Worm (Caenorhabditis elegans) whole organism, late embryonic: ENCODE data around the gene set-15.

Experiments
- C08G9.2 ChIP-seq: sonication (generic microtip); optimal IDR thresholded peaks from 2 replicates; lab custom pipeline; 2016; ENCODE audit warnings: mild to moderate bottlenecking, missing genetic modification characterization, moderate library complexity, missing compliant biosample characterization
- C38D4.7 ChIP-seq: fragments of 200-800 bp; sonication (Bioruptor generic); optimal IDR thresholded peaks from 2 replicates; lab custom pipeline; 2018; ENCODE audit warnings: mild to moderate bottlenecking, missing genetic modification characterization, moderate library complexity, missing compliant biosample characterization
- K02D7.2 ChIP-seq: sonication (generic microtip); optimal IDR thresholded peaks from 2 replicates; lab custom pipeline; 2017; ENCODE audit warnings: mild to moderate bottlenecking, missing genetic modification characterization, missing compliant biosample characterization
- K09A11.1 ChIP-seq: sonication (generic microtip); optimal IDR thresholded peaks from 2 replicates; lab custom pipeline; 2017; ENCODE audit warnings: antibody characterized with exemption, mild to moderate bottlenecking, missing genetic modification characterization, missing compliant biosample characterization; ENCODE audit not compliant: insufficient read depth
- ceh-14 ChIP-seq: sonication (generic microtip); optimal IDR thresholded peaks from 2 replicates; lab custom pipeline; 2016; ENCODE audit warnings: missing genotype, missing genetic modification characterization, missing compliant biosample characterization
- ceh-18 ChIP-seq: sonication (generic microtip); optimal IDR thresholded peaks from 2 replicates; lab custom pipeline; 2016; ENCODE audit warnings: missing genetic modification characterization, missing compliant biosample characterization
- ceh-19 ChIP-seq: fragments of 200-800 bp; sonication (Bioruptor generic); optimal IDR thresholded peaks from 2 replicates; lab custom pipeline; 2018; ENCODE audit warnings: mild to moderate bottlenecking, missing genetic modification characterization, missing compliant biosample characterization
- ceh-2 ChIP-seq: sonication (generic microtip); optimal IDR thresholded peaks from 2 replicates; lab custom pipeline; 2016; ENCODE audit warnings: missing genotype, missing genetic modification characterization, missing compliant biosample characterization
- ceh-22 ChIP-seq: sonication (generic microtip); optimal IDR thresholded peaks from 2 replicates; lab custom pipeline; 2017; ENCODE audit warnings: missing biosample characterization, missing genetic modification characterization
- ceh-30 ChIP-seq: fragments of 150-350 bp; optimal IDR thresholded peaks from 2 replicates; lab custom pipeline; 2014; ENCODE audit warnings: missing biosample characterization, missing genetic modification characterization
- ceh-31 ChIP-seq: sonication (generic microtip); optimal IDR thresholded peaks from 2 replicates; lab custom pipeline; 2016; ENCODE audit warnings: missing genetic modification characterization, missing compliant biosample characterization
- ceh-6 ChIP-seq: fragments of 200-800 bp; sonication (Bioruptor generic); optimal IDR thresholded peaks from 2 replicates; lab custom pipeline; 2018; ENCODE audit warnings: mild to moderate bottlenecking, missing genetic modification characterization, missing compliant biosample characterization
- elt-2 ChIP-seq: sonication (generic microtip); optimal IDR thresholded peaks from 2 replicates; lab custom pipeline; 2016; ENCODE audit warnings: missing genetic modification reagents, missing genetic modification characterization, missing compliant biosample characterization
- fax-1 ChIP-seq: sonication (generic microtip); optimal IDR thresholded peaks from 2 replicates; lab custom pipeline; 2016; ENCODE audit warnings: missing genotype, missing genetic modification characterization, missing compliant biosample characterization
- fkh-6 ChIP-seq: sonication (generic microtip); optimal IDR thresholded peaks from 2 replicates; lab custom pipeline; 2016; ENCODE audit warnings: missing genetic modification characterization, missing compliant biosample characterization
- hlh-13 ChIP-seq: fragments of 200-800 bp; sonication (Bioruptor generic); optimal IDR thresholded peaks from 2 replicates; lab custom pipeline; 2018; ENCODE audit warnings: mild to moderate bottlenecking, missing genetic modification characterization, missing compliant biosample characterization
- hlh-6 ChIP-seq: sonication (generic microtip); optimal IDR thresholded peaks from 2 replicates; lab custom pipeline; 2016; ENCODE audit warnings: missing genotype, missing genetic modification characterization, missing compliant biosample characterization
- hlh-8 ChIP-seq: sonication (generic microtip); optimal IDR thresholded peaks from 2 replicates; lab custom pipeline; 2016; ENCODE audit warnings: missing genotype, missing genetic modification characterization, missing compliant biosample characterization
- lim-6 ChIP-seq: sonication (generic microtip); optimal IDR thresholded peaks from 2 replicates; lab custom pipeline; 2016; ENCODE audit warnings: missing genetic modification characterization, missing compliant biosample characterization
- lin-11 ChIP-seq: fragments of 200-800 bp; sonication (Bioruptor generic); optimal IDR thresholded peaks from 2 replicates; lab custom pipeline; 2018; ENCODE audit warnings: mild to moderate bottlenecking, missing genetic modification characterization, missing compliant biosample characterization
- madf-2 ChIP-seq: sonication (generic microtip); optimal IDR thresholded peaks from 2 replicates; lab custom pipeline; 2017; ENCODE audit warnings: missing genetic modification characterization, missing compliant biosample characterization
- mec-3 ChIP-seq: sonication (generic microtip); optimal IDR thresholded peaks from 2 replicates; lab custom pipeline; 2016; ENCODE audit warnings: borderline replicate concordance, missing genetic modification characterization, missing compliant biosample characterization
- nfya-1 ChIP-seq: sonication (generic microtip); optimal IDR thresholded peaks from 2 replicates; lab custom pipeline; 2017; ENCODE audit warnings: missing genetic modification characterization, mild to moderate bottlenecking, missing compliant biosample characterization, antibody characterized with exemption, moderate library complexity
- nhr-11 ChIP-seq: fragments of 150-350 bp; optimal IDR thresholded peaks from 2 replicates; lab custom pipeline; 2014; ENCODE audit warnings: missing biosample characterization, missing genetic modification characterization
- npax-4 ChIP-seq: sonication (generic microtip); optimal IDR thresholded peaks from 2 replicates; lab custom pipeline; 2016; ENCODE audit warnings: missing genetic modification characterization, missing compliant biosample characterization
- odd-2 ChIP-seq: sonication (generic microtip); optimal IDR thresholded peaks from 2 replicates; lab custom pipeline; 2017; ENCODE audit warnings: antibody characterized with exemption, mild to moderate bottlenecking, missing genetic modification characterization, missing compliant biosample characterization
- pag-3 ChIP-seq: sonication (generic microtip); optimal IDR thresholded peaks from 2 replicates; lab custom pipeline; 2016; ENCODE audit warnings: missing compliant biosample characterization, missing genetic modification characterization, borderline replicate concordance
- pat-9 ChIP-seq: fragments of 200-800 bp; sonication (Bioruptor generic); optimal IDR thresholded peaks from 2 replicates; lab custom pipeline; 2018; ENCODE audit warnings: mild to moderate bottlenecking, missing genetic modification characterization, moderate library complexity, missing compliant biosample characterization
- pax-1 ChIP-seq: fragments of 150-350 bp; optimal IDR thresholded peaks from 2 replicates; lab custom pipeline; 2014; ENCODE audit warnings: missing biosample characterization, missing genetic modification characterization
- rnt-1 ChIP-seq: sonication (generic microtip); optimal IDR thresholded peaks from 2 replicates; lab custom pipeline; 2016; ENCODE audit warnings: missing genetic modification characterization, missing compliant biosample characterization
- sdc-2 ChIP-seq: sonication (generic microtip); optimal IDR thresholded peaks from 2 replicates; lab custom pipeline; 2016; ENCODE audit warnings: missing genotype, missing genetic modification characterization, missing compliant biosample characterization
- sox-4 ChIP-seq: sonication (generic microtip); optimal IDR thresholded peaks from 2 replicates; lab custom pipeline; 2017; ENCODE audit warnings: mild to moderate bottlenecking, missing genetic modification characterization, inconsistent platforms, missing compliant biosample characterization
- tbx-2 ChIP-seq: sonication (generic microtip); optimal IDR thresholded peaks from 2 replicates; lab custom pipeline; 2016; ENCODE audit warnings: missing genetic modification characterization, missing compliant biosample characterization
- tbx-7 ChIP-seq: sonication (generic microtip); optimal IDR thresholded peaks from 2 replicates; lab custom pipeline; 2016; ENCODE audit warnings: missing genotype, missing genetic modification characterization, missing compliant biosample characterization
- unc-42 ChIP-seq: sonication (generic microtip); optimal IDR thresholded peaks from 2 replicates; lab custom pipeline; 2016; ENCODE audit warnings: missing genotype, missing genetic modification characterization, missing compliant biosample characterization

The set-15 gene

DNA sequence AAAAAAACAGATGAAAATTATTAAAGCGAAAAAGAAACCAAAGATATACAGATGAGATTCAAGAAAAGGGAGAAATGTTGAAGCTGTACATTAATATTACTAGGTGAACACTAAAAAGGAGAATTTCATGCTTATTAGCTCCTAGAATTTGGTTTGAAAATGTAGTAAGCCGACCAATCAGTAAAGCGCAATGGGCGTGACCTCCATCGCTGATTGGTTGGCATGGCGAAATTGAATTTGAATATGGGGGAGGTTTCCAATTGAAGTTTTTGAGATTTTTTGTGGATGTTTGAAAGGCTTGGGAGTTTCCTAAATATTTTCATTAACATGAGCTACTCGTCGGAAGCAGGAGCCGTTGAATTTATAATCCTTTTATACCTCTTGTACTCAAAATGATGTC, 3.5 kb downstream of the set-15 start:
- TF ChIP-seq nfya-1 (tag; lab: Kevin White, UChicago) (peak; percentile 96), pax-1 (tag; lab: Kevin White, UChicago) (no peak), fax-1 (no peak)

DNA sequence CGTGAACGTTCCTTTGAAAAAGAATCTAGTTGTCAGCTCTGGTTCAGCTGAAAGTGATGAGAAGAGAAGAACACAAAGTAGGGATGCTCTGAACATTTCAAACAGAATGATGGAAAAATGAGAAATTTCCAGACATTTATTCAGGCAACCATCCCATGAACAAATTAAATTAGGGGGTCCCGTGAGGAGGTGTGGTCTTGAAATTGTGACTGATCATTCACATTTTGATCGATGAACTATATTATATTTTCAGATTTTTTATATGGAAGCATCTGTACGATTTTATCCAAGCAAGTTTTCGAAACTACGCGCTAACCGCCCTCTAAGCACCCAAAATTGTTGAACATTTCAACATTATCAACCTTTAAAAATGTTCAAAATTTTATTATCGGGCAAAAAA, 4.0 kb downstream of the set-15 start, which contains the start of gene R11E3.19:
R11E3.19 (minus strand) TSS at position 101 of the 400 bp plus-strand sequence.
- TF ChIP-seq sox-4 (tag; lab: Kevin White, UChicago), result no peak
- TF ChIP-seq ceh-6 (GFP tag; lab: Kevin White, UChicago), result no peak
- no peak for TF ChIP-seq hlh-6
- TF ChIP-seq K02D7.2 (tag; lab: Kevin White, UChicago), result no peak
- TF ChIP-seq ceh-2, result no peak
- TF ChIP-seq lin-11, result no peak
- TF ChIP-seq nhr-11 (tag; lab: Kevin White, UChicago), result no peak
- no peak for TF ChIP-seq ceh-14 (tag; lab: Kevin White, UChicago)
- no peak for TF ChIP-seq mec-3
- TF ChIP-seq ceh-18 (tag; lab: Kevin White, UChicago), result no peak
- TF ChIP-seq rnt-1 (tag; lab: Kevin White, UChicago), result no peak
- TF ChIP-seq ceh-30 (tag; lab: Kevin White, UChicago), result no peak

DNA sequence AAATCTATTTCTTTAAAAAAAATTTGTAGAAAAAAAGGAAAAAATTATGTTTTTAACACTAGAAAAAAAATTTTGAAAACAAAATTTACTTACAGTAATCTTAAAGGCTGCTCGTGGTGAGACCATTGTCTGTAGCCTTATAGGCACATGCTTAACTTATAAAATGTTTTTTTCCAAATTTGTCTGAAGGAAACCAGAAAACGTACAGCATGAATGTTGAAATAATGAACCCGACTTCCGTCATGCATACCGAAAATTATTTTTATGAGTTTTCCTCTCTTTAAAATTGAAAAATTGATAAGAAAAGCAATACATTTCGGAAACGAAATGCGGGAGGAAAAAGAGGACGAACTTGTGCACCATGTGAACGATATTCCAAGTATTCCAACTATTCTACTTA, 8.2 kb downstream of the set-15 start, which contains the start of gene R11E3.2:
R11E3.2 (plus strand) TSS at position 301 of the 400 bp plus-strand sequence.
- TF ChIP-seq sox-4 (tag; lab: Kevin White, UChicago) (no peak), C08G9.2 (tag; lab: Kevin White, UChicago) (no peak), K09A11.1 (no peak), tbx-2 (tag; lab: Kevin White, UChicago) (no peak), C38D4.7 (GFP tag; lab: Kevin White, UChicago) (no peak), pag-3 (tag; lab: Kevin White, UChicago) (no peak), hlh-8 (tag; lab: Kevin White, UChicago) (no peak), rnt-1 (tag; lab: Kevin White, UChicago) (no peak), npax-4 (tag; lab: Kevin White, UChicago) (no peak), sdc-2 (tag; lab: Kevin White, UChicago) (no peak), elt-2 (no peak), pat-9 (tag; lab: Kevin White, UChicago) (no peak), mec-3 (no peak), odd-2 (no peak), madf-2 (tag; lab: Kevin White, UChicago) (no peak), ceh-31 (no peak), fkh-6 (tag; lab: Kevin White, UChicago) (no peak)
- TF ChIP-seq, all 69 proteins: peak for 0

DNA sequence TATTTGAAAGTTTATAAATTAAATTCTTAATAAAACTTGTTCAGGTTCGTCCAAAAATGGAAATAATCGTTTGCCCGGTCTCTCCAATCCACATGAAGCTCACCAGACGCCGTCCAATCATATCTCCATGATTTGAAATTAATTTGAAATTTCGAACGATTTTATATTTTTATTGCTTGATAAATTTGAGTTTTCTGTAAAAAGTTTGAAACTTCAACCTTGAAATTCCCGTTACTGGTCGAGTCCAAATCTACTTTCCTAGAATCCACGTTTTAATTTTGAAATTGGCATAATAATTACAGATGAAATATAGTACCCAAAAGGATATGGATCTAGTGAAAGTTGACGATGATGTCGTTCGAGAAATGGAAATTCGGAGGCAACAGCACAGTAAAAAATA, 15.6 kb downstream of the set-15 start, which contains the start of gene npp-26:
npp-26 (plus strand) TSS at position 301 of the 400 bp plus-strand sequence.
- TF ChIP-seq lim-6 (tag; lab: Kevin White, UChicago) (no peak), hlh-13 (GFP tag; lab: Kevin White, UChicago) (no peak), ceh-31 (no peak), tbx-7 (no peak), ceh-22 (tag; lab: Kevin White, UChicago) (no peak), unc-42 (no peak)
- TF ChIP-seq, all 69 proteins: peak for 0

DNA sequence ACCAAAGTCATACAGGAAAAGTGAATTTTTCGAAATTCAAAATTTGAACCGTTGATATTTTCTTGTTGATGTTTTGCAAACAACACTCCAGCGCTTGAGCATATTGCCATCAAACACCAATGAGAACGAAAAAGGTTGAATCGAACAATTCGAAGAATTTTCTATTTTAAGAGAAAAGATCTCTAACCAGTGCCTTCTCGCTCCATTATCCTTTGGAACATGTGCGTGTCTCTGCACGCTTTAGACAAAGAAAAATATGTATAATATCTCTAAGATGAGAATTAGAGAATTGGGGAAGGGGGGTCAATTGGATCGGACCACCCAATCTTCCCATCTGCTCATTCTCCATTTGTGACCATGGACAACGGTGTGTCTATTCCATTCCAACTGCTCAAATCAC, 16.2 kb downstream of the set-15 start, which contains the start of gene Y17G9B.2:
Y17G9B.2 (plus strand) TSS at position 301 of the 400 bp plus-strand sequence.
- TF ChIP-seq ceh-30 (tag; lab: Kevin White, UChicago) (no peak), ceh-19 (GFP tag; lab: Kevin White, UChicago) (no peak), unc-42 (no peak), rnt-1 (tag; lab: Kevin White, UChicago) (no peak)
- TF ChIP-seq, all 69 proteins: peak for 0
